Fruit fly (Drosophila melanogaster) whole organism, larva: ENCODE data around the gene Rpt5.

Experiments used
- noc ChIP-seq: fragments of 200-800 bp; sonication (Bioruptor generic); optimal IDR thresholded peaks from 3 replicates; lab custom pipeline; 2019; ENCODE audit warnings: missing biosample characterization, mild to moderate bottlenecking, missing genetic modification characterization, moderate library complexity

Rpt5 gene

dm6 chr3R:23727657-23728056, 25.0 kb upstream of the Rpt5 start:
- TF ChIP-seq noc (tag; lab: Kevin White, UChicago): peak; percentile 69

DNA sequence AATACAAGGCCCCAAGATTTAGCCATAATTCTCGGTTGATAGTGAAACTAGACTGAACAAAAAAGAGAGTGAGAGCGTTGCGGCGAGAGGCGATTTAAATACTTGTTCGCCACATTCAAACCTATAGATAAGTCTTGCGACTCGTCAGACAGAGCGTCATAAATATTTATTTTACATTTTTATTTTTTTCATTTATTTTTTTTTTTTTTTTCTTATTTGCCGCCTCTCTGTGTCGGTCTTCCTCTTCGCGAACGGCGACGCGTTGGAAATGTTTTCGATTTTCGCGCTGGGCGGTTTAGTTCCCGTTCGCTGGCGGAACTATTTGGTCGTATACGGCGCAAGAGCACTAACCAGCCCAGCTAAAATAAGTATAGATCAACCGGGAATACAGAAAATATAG, 24.6 kb upstream of the Rpt5 start:
- no peak for TF ChIP-seq noc (tag; lab: Kevin White, UChicago)

DNA sequence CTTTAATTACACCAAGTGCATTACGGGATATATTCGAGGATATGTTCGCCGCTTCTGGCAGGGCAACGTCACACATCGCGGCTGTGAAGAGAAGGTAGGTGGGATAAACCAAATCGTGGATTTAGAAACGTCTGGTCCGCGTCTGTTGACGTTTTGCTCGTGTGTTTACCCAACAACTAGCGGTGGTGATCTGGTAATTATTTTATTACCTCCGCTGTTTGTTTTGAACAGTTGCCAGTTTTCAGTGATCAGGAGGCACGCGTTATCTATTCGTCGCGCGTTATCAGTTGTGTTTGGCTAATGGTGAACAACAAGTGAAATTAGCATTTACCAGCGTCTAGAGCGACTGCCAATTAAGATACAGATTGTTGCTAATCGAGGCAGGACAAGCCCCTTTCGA, 23.6 kb upstream of the Rpt5 start:
- peak; percentile 78 for TF ChIP-seq noc (tag; lab: Kevin White, UChicago)

DNA sequence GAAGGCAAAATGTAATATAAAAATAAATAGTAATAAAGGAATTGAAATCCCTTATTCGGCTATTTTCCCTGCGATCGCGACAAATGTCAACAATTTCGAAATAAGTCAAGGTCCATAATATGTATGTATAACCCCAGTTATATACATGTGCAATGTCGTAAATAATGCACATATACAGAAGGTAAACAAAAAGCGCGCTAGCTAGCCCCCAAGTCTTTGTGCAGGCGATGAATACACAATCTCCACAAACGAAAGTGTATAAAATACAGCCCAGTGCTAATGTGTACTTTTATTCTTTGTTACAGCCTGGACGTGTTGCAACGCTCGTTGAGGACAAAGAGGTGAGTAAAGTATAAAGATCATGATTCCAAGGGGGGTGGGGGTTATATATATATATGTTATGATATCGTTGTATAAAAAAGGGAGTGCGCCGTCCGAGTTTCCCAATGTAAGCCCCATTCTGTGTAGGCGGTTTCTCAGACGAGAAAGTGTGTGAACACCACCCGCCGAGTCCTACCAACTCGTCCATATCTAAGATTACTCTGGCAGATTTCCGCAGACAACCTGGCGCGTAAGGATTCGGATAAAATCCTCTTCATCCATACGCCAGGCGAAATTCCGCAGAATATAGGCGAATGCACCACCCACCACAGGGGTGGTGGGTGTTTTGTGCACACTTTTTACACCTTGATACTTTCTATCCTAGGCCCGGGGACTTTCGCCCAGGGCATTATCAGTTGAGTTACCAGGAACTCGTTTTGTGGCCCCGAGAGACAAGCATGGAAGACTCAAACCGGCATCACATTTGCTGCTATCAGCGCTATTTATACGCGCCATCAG, 22.8 kb upstream of the Rpt5 start:
- no peak for TF ChIP-seq noc (tag; lab: Kevin White, UChicago)

- TF ChIP-seq noc (tag; lab: Kevin White, UChicago): no peak
Measured at dm6 chr3R:23730472-23730801, 22.2 kb upstream of the Rpt5 start.

dm6 chr3R:23732533-23732932, 20.1 kb upstream of the Rpt5 start:
- TF ChIP-seq noc (tag; lab: Kevin White, UChicago): no peak

DNA sequence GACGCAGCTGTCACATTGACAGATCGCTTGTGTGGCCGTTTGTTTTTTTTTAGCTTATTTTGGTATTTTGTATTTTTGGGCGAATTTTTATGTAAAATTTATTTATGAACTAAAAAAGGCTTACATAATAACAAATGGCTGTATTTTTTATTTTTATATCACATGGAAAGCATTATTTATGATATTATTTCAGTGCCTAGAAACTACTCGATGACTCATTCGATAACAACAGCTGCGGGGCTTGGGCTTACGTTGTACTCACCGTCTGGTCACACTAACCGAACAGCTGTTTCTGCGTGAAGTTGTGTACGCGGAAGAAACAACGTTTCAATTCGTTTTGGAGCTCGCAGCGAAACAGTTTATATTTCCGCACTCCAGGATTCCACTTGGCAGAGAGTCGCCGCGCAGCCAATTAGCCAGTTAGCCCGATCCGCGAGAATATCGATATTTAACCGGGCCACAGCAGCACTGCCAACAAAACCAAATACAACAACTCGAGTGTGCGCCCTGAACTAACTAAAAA, 19.6 kb upstream of the Rpt5 start, which contains the start of the genes Hmgcr and Rpn9:
Gene Hmgcr, plus strand, starts transcription at position 335 of the 523 bp plus-strand sequence.
Gene Rpn9, minus strand, starts transcription at position 473 of the 523 bp plus-strand sequence.
- TF ChIP-seq noc (tag; lab: Kevin White, UChicago): no peak

DNA sequence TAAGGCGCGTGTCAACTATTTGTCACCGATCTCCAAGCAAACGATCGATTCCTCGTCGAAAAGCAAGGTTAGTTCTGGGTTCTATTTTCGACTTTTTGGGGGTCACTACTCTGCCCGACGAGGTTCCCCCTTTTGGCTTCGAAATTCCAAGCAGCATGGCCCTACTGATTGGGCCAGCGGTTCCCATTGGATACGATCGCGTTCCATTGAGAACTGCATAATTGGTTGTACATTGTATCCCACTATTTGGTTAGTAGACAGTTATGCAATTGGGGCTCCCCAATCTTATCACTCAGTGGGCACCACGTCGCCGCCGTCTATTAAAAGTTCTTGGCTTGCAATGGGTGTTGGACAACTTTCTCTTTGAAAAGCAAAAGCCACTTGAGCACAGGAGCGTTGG, 18.9 kb upstream of the Rpt5 start:
- no peak for TF ChIP-seq noc (tag; lab: Kevin White, UChicago)

DNA sequence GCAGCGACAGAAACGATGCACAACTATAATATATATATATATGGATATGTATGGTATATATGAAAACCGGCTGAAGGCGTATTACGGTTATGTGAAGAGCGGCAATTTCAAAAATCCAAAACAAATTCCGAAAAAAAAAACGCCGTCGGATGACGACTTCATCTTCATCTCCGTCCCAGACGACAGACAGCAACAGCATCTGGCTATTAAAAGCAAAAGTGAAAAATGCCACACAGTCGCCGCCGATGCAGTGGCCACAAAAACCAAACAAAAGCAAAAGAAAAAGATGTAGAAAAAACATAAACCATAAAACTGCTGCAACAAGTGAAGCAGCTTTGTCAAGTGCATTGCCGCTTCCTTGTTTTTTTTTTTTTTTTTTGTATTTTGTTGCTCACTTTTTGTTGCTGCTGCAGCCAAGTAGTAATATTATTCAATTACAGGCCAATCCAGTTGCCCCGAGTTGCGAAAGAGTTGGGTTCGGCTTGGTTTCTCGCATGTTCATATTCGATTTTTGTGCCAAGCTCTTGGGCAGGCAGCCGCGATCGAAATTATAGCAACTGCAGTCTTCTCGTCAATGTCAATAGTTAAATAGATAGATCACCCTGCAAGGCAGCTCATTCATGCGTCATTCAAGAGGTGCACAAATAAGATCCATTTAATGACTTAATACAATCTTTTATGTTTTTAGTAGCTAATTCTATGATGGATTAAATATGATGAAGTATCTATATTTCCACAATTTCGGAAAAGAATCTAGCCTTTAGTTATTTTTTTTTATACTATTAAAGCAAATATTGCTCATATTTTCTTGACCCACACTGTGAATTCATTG, 17.9 kb upstream of the Rpt5 start:
- no peak for TF ChIP-seq noc (tag; lab: Kevin White, UChicago)

- TF ChIP-seq noc (tag; lab: Kevin White, UChicago): no peak
Measured at dm6 chr3R:23735648-23736047, 17.0 kb upstream of the Rpt5 start.

- no peak for TF ChIP-seq noc (tag; lab: Kevin White, UChicago)
Measured at dm6 chr3R:23736365-23736764, 16.3 kb upstream of the Rpt5 start.

- no peak for TF ChIP-seq noc (tag; lab: Kevin White, UChicago)
Measured at dm6 chr3R:23737676-23738574, 14.8 kb upstream of the Rpt5 start.

- TF ChIP-seq noc (tag; lab: Kevin White, UChicago): no peak
Measured at dm6 chr3R:23740968-23741367, 11.7 kb upstream of the Rpt5 start.

DNA sequence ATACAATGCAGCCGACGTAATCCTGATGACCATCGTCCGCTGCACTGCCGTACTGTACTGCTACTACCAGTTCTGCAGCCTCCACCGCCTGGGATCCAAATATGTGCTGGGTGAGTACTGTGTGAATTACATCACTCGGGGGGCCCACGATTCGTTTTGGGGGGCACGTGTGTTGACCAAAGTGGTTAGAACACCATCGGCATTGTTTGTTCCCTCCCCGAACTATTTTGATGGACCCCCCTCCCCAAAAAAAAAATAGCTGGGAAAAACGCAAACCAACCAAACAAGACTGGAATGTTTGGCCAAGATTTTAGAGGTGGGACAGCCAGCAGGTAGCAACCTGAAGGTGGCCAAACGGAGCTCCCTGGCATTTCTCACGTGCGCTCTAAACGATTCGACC, 5.2 kb upstream of the Rpt5 start:
- no peak for TF ChIP-seq noc (tag; lab: Kevin White, UChicago)

- TF ChIP-seq noc (tag; lab: Kevin White, UChicago): peak; percentile 99
Measured at dm6 chr3R:23757912-23758607, 5.4 kb downstream of the Rpt5 start, which contains the start of the genes PTPMT1 and Hrd3. PTPMT1 (plus strand) TSS chr3R:23758339. Hrd3 (minus strand) TSS chr3R:23758557.
